Worm (Caenorhabditis elegans) whole organism, L1 larva: ENCODE results near the gene F10A3.11.

Source experiments
- nhr-19 ChIP-seq: fragments of 200-800 bp; sonication (Bioruptor generic); conservative IDR thresholded peaks from 2 replicates; pipeline ENCODE4 v1.3.6; 2022; ENCODE audit warnings: missing genetic modification characterization, missing compliant biosample characterization
- nhr-77 ChIP-seq: fragments of 150-350 bp; optimal IDR thresholded peaks from 2 replicates; lab custom pipeline; 2014; ENCODE audit warnings: missing biosample characterization, missing genetic modification characterization

- no peak for TF ChIP-seq nhr-77
- TF ChIP-seq nhr-19 (GFP tag; lab: Robert Waterston, UW), result no peak
Measured at ce11 chrV:16192114-16192513, 29.6 kb downstream of the F10A3.11 start, which contains the start of gene srh-279.
